Worm (Caenorhabditis elegans): ENCODE data around the gene mtm-6.

Gene mtm-6

DNA sequence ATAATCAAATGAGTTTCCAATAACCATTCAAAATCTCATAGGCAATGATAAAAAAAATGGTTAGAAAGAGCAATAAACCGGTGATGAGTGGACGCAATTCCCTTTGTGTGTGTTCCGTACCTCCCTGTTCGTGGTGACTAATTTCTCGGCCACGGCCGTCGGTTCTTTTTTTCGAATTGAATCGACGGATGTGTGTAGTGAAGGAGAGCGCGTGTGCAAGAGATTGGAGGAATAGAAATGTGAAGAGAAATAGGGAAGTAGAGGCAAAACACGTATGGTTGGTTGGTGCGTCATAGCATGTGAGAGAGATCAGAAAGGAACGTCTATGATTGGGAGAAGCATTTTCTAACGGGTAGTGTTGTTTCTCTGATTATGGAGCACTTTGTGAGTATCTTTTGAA lies 13.0 kb downstream of the mtm-6 start:
- TF ChIP-seq F23B12.7 (tag; optimal IDR thresholded peaks at IDR 0.05; ENCODE audit: insufficient read depth) (peak; percentile 41), hmg-20 (GFP tag; IDR thresholded peaks at IDR 0.05) (no peak), attf-5 (GFP tag; optimal IDR thresholded peaks at IDR 0.05) (peak; percentile 67), pha-4 (tag; optimal IDR thresholded peaks at IDR 0.05) (no peak), madf-10 (tag; optimal IDR thresholded peaks at IDR 0.05) (no peak), ztf-26 (tag; optimal IDR thresholded peaks at IDR 0.05) (no peak), hmg-1.2 (GFP tag; IDR thresholded peaks at IDR 0.05) (peak; percentile 10; the same call in 1 of the 2 replicates), K12H6.12 (tag; optimal IDR thresholded peaks at IDR 0.05) (peak; percentile 40), madf-8 (GFP tag; conservative IDR thresholded peaks at IDR 0.05) (no peak), ama-1 (optimal IDR thresholded peaks at IDR 0.05) (no peak), ama-1 (GFP tag; optimal IDR thresholded peaks at IDR 0.05) (no peak), bed-1 (GFP tag; IDR thresholded peaks at IDR 0.05) (no peak), nfya-1 (tag; optimal IDR thresholded peaks at IDR 0.05; ENCODE audit: borderline replicate concordance, insufficient read depth) (no peak), aptf-3 (GFP tag; IDR thresholded peaks at IDR 0.05) (no peak), egrh-3 (GFP tag; IDR thresholded peaks at IDR 0.05) (no peak), let-526 (GFP tag; IDR thresholded peaks at IDR 0.05) (no peak), nhr-80 (tag; optimal IDR thresholded peaks at IDR 0.05) (peak; percentile 60), bed-2 (GFP tag; IDR thresholded peaks at IDR 0.05) (no peak), F49E8.2 (tag; optimal IDR thresholded peaks at IDR 0.05; ENCODE audit: insufficient read depth) (no peak), akir-1 (GFP tag; optimal IDR thresholded peaks at IDR 0.05) (no peak), ceh-58 (GFP tag; IDR thresholded peaks at IDR 0.05) (no peak), madf-6 (GFP tag; IDR thresholded peaks at IDR 0.05) (no peak)

DNA sequence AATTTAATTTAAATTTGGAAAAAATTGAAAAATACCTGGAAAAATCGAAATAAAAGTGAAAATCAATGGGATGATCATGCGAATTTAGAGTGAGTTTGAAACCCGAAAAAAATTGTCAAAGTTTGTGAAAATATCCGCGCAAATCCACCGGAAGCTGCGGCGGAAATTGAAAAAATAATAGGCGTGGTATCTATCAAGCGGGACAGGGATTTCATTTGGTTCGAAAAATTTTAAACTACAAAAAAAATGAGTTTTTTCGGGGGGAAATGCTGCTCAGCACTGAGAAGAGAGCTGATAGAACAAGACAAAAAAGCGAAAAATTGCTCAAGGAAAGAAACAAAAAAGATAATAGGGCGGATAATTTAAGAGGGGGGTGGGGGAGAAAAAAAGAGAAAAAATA lies 24.1 kb downstream of the mtm-6 start, which contains the start of gene T03F6.9:
Gene T03F6.9, minus strand, starts transcription at position 101 of the 400 bp plus-strand sequence.
- no peak for TF ChIP-seq akir-1 (GFP tag; optimal IDR thresholded peaks at IDR 0.05)
- no peak for TF ChIP-seq C17E4.6 (GFP tag; IDR thresholded peaks at IDR 0.05)
- no peak for TF ChIP-seq somi-1 (GFP tag; optimal IDR thresholded peaks at IDR 0.05)
- TF ChIP-seq B0035.1 (tag; optimal IDR thresholded peaks at IDR 0.05): no peak
- TF ChIP-seq repo-1 (tag; optimal IDR thresholded peaks at IDR 0.05): no peak
- TF ChIP-seq sdz-38 (tag; optimal IDR thresholded peaks at IDR 0.05): no peak
- no peak for TF ChIP-seq mxl-1 (tag; optimal IDR thresholded peaks at IDR 0.05)
- TF ChIP-seq attf-3 (GFP tag; conservative IDR thresholded peaks at IDR 0.05): no peak
- TF ChIP-seq egrh-3 (GFP tag; IDR thresholded peaks at IDR 0.05): no peak
- TF ChIP-seq F55B11.4 (tag; optimal IDR thresholded peaks at IDR 0.05; ENCODE audit: borderline replicate concordance, insufficient read depth): no peak
- TF ChIP-seq ztf-6 (GFP tag; IDR thresholded peaks at IDR 0.05): no peak
- TF ChIP-seq hsf-1 (GFP tag; IDR thresholded peaks at IDR 0.05): no peak

DNA sequence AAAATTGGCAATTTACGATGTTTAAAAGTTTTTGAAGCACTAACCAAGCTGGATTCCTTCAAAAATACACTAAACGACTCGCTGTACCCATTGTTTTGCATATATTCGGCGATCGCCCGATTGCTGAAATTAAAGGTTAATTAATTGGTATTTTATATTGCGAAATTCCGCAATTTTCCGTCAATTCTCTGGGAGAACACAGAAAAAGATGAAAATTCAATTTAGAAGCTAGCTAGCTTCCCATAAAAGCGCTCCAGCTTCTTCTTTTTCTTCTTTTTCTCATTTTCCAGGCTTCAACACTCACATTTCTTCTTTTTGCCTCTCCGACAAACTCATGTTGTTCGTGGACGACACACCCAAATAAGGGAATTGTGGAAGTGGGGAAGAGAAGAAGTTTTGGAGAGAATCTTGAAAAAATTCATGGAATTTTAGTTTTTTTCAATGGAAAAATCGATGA lies 29.4 kb downstream of the mtm-6 start, which contains the start of gene lis-1:
Gene lis-1, minus strand, starts transcription at position 407 of the 457 bp plus-strand sequence.
- TF ChIP-seq lin-35 (GFP tag; optimal IDR thresholded peaks at IDR 0.05): peak in 1 of 3 experiments; percentile 23
- TF ChIP-seq atf-7 (tag; optimal IDR thresholded peaks at IDR 0.05): peak; percentile 5
- no peak for TF ChIP-seq B0019.2 (GFP tag; conservative IDR thresholded peaks at IDR 0.05)
- TF ChIP-seq cebp-1 (GFP tag; IDR thresholded peaks at IDR 0.05): no peak
- TF ChIP-seq cebp-1 (tag; optimal IDR thresholded peaks at IDR 0.05): peak; percentile 80
- no peak for TF ChIP-seq nfya-2 (GFP tag; IDR thresholded peaks at IDR 0.05)
- no peak for TF ChIP-seq lin-26 (GFP tag; IDR thresholded peaks at IDR 0.05)
- TF ChIP-seq nfyb-1 (GFP tag; IDR thresholded peaks at IDR 0.05): 0 out of 2 replicates have a peak, but pooled peaks have one; percentile 10
